Worm (Caenorhabditis elegans) whole organism, L2 larva: ENCODE results near the gene srh-248.

Experiments used
- C34F6.9 ChIP-seq: fragments of 150-350 bp; optimal IDR thresholded peaks from 2 replicates; lab custom pipeline; 2014; ENCODE audit warnings: missing biosample characterization, missing genetic modification characterization
- F13H6.1 ChIP-seq: sonication (generic microtip); optimal IDR thresholded peaks from 2 replicates; lab custom pipeline; 2016; ENCODE audit warnings: missing genetic modification characterization, missing compliant biosample characterization
- R02D3.7 ChIP-seq: fragments of 150-350 bp; optimal IDR thresholded peaks from 2 replicates; lab custom pipeline; 2014; ENCODE audit warnings: missing biosample characterization, missing genetic modification characterization
- ZK546.5 ChIP-seq: sonication (generic microtip); optimal IDR thresholded peaks from 2 replicates; lab custom pipeline; 2017; ENCODE audit warnings: missing biosample characterization, missing genetic modification characterization
- alr-1 ChIP-seq: fragments of 150-350 bp; optimal IDR thresholded peaks from 2 replicates; lab custom pipeline; 2014; ENCODE audit warnings: missing biosample characterization, missing genetic modification characterization
- aly-2 ChIP-seq: fragments of 150-350 bp; optimal IDR thresholded peaks from 2 replicates; lab custom pipeline; 2014; ENCODE audit warnings: missing biosample characterization, missing genetic modification characterization
- ama-1 ChIP-seq: fragments of 150-350 bp; optimal IDR thresholded peaks from 2 replicates; lab custom pipeline; 2018; ENCODE audit warnings: inconsistent platforms
- blmp-1 ChIP-seq: sonication (generic microtip); optimal IDR thresholded peaks from 2 replicates; lab custom pipeline; 2017; ENCODE audit warnings: missing genetic modification characterization, mild to moderate bottlenecking, missing compliant biosample characterization, antibody characterized with exemption, moderate library complexity; ENCODE audit not compliant: insufficient read depth
- ceh-16 ChIP-seq: fragments of 150-350 bp; optimal IDR thresholded peaks from 2 replicates; lab custom pipeline; 2014; ENCODE audit warnings: missing biosample characterization, missing genetic modification characterization
- ceh-82 ChIP-seq: fragments of 150-350 bp; optimal IDR thresholded peaks from 2 replicates; lab custom pipeline; 2014; ENCODE audit warnings: missing biosample characterization, missing genetic modification characterization
- crh-2 ChIP-seq: sonication (generic microtip); optimal IDR thresholded peaks from 2 replicates; lab custom pipeline; 2017; ENCODE audit warnings: missing biosample characterization, missing genetic modification characterization
- dmd-4 ChIP-seq: sonication (generic microtip); optimal IDR thresholded peaks from 2 replicates; lab custom pipeline; 2017; ENCODE audit warnings: missing biosample characterization, missing genetic modification characterization
- egl-27 ChIP-seq: sonication (generic microtip); optimal IDR thresholded peaks from 3 replicates; lab custom pipeline; 2017; ENCODE audit warnings: missing biosample characterization, missing genetic modification reagents, missing genetic modification characterization
- elt-1 ChIP-seq: fragments of 150-350 bp; optimal IDR thresholded peaks from 2 replicates; lab custom pipeline; 2014; ENCODE audit warnings: missing biosample characterization, missing genetic modification characterization
- elt-3 ChIP-seq: sonication (generic microtip); optimal IDR thresholded peaks from 2 replicates; lab custom pipeline; 2017; ENCODE audit warnings: missing biosample characterization, missing genetic modification characterization
- fos-1 ChIP-seq: fragments of 150-350 bp; optimal IDR thresholded peaks from 2 replicates; lab custom pipeline; 2014; ENCODE audit warnings: missing biosample characterization, missing genetic modification characterization
- gmeb-1 ChIP-seq: fragments of 150-350 bp; optimal IDR thresholded peaks from 2 replicates; lab custom pipeline; 2014; ENCODE audit warnings: missing biosample characterization, missing genetic modification characterization
- lin-11 ChIP-seq: fragments of 150-350 bp; sonication (generic microtip); optimal IDR thresholded peaks from 2 replicates; lab custom pipeline; 2014; ENCODE audit warnings: missing biosample characterization, missing genetic modification characterization, inconsistent platforms, mixed read lengths
- lin-13 ChIP-seq: fragments of 150-350 bp; optimal IDR thresholded peaks from 2 replicates; lab custom pipeline; 2014; ENCODE audit warnings: missing biosample characterization, missing genetic modification reagents, missing genetic modification characterization
- mab-5 ChIP-seq: fragments of 150-350 bp; optimal IDR thresholded peaks from 2 replicates; lab custom pipeline; 2014; ENCODE audit warnings: missing biosample characterization, missing genetic modification characterization
- mbf-1 ChIP-seq: sonication (generic microtip); optimal IDR thresholded peaks from 2 replicates; lab custom pipeline; 2017; ENCODE audit warnings: missing biosample characterization, missing genetic modification characterization
- mdl-1 ChIP-seq, 2 experiments: fragments of 150-350 bp in 1 of 2; sonication (generic microtip) in 1 of 2; optimal IDR thresholded peaks; 2 replicates each; lab custom pipeline; 2017; ENCODE audit warnings: missing biosample characterization in 2 of 2, missing genetic modification characterization in 2 of 2
- nhr-10 ChIP-seq: sonication (generic microtip); optimal IDR thresholded peaks from 2 replicates; lab custom pipeline; 2017; ENCODE audit warnings: missing biosample characterization, missing genetic modification characterization
- nhr-11 ChIP-seq: fragments of 150-350 bp; optimal IDR thresholded peaks from 2 replicates; lab custom pipeline; 2014; ENCODE audit warnings: missing biosample characterization, missing genetic modification characterization
- nhr-12 ChIP-seq: fragments of 150-350 bp; optimal IDR thresholded peaks from 2 replicates; lab custom pipeline; 2014; ENCODE audit warnings: missing biosample characterization, missing genetic modification characterization
- nhr-129 ChIP-seq: fragments of 150-350 bp; optimal IDR thresholded peaks from 2 replicates; lab custom pipeline; 2014; ENCODE audit warnings: missing biosample characterization, missing genetic modification characterization
- nhr-237 ChIP-seq: fragments of 150-350 bp; optimal IDR thresholded peaks from 2 replicates; lab custom pipeline; 2014; ENCODE audit warnings: missing biosample characterization, missing genetic modification characterization
- nhr-25 ChIP-seq: fragments of 150-350 bp; sonication (generic microtip); optimal IDR thresholded peaks from 3 replicates; lab custom pipeline; 2014; ENCODE audit warnings: missing biosample characterization, missing genetic modification characterization
- nhr-6 ChIP-seq: fragments of 150-350 bp; optimal IDR thresholded peaks from 2 replicates; lab custom pipeline; 2014; ENCODE audit warnings: missing biosample characterization, missing genetic modification characterization
- peb-1 ChIP-seq: fragments of 150-350 bp; optimal IDR thresholded peaks from 2 replicates; lab custom pipeline; 2014; ENCODE audit warnings: missing biosample characterization, missing genetic modification characterization
- skn-1 ChIP-seq: sonication (generic microtip); optimal IDR thresholded peaks from 2 replicates; lab custom pipeline; 2017; ENCODE audit warnings: missing biosample characterization, missing genetic modification characterization
- sma-9 ChIP-seq, 2 experiments: fragments of 150-350 bp in 1 of 2; sonication (generic microtip) in 1 of 2; optimal IDR thresholded peaks; 2 replicates each; lab custom pipeline; 2014 to 2016; ENCODE audit warnings: missing genetic modification characterization in 2 of 2, mild to moderate bottlenecking in 1 of 2, missing biosample characterization in 1 of 2, missing compliant biosample characterization in 1 of 2, missing genetic modification reagents in 1 of 2, moderate library complexity in 1 of 2
- snpc-4 ChIP-seq: fragments of 150-350 bp; optimal IDR thresholded peaks from 2 replicates; lab custom pipeline; 2014; ENCODE audit warnings: missing biosample characterization, missing genetic modification characterization
- unc-55 ChIP-seq: fragments of 150-350 bp; sonication (generic microtip); optimal IDR thresholded peaks from 3 replicates; lab custom pipeline; 2014; ENCODE audit warnings: missing biosample characterization, missing genetic modification reagents, missing genetic modification characterization
- unc-62 ChIP-seq: fragments of 150-350 bp; optimal IDR thresholded peaks from 2 replicates; lab custom pipeline; 2014; ENCODE audit warnings: missing biosample characterization, missing genetic modification reagents, missing genetic modification characterization
- ztf-1 ChIP-seq: fragments of 200-800 bp; sonication (Bioruptor generic); conservative IDR thresholded peaks from 2 replicates; pipeline ENCODE4 v1.3.6; 2022; ENCODE audit warnings: missing genetic modification characterization, missing compliant biosample characterization
- ztf-11 ChIP-seq: sonication (generic microtip); optimal IDR thresholded peaks from 2 replicates; lab custom pipeline; 2017; ENCODE audit warnings: missing biosample characterization, missing genetic modification characterization
- ztf-4 ChIP-seq: fragments of 150-350 bp; optimal IDR thresholded peaks from 2 replicates; lab custom pipeline; 2014; ENCODE audit warnings: missing biosample characterization, missing genetic modification characterization

Gene srh-248

DNA sequence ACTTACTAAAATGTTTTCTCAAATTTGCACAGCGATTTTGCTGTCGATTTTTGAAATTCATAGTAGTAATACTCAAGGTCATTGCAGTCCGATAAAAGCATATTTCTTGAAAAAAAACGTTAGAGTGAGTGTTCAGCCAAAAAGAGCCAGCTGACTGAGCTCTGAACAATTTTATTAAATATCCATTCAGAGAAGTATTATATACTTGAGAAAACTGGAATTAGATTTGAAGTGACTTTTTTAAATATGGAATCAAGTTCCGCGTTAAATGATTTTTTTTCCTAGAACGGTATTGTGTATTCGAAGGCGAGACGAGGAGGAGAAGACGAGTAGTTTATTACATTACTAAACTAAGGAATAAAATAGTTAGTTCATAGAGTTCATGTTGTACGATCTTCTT, 36.2 kb upstream of the srh-248 start, which contains the start of gene srw-121:
Gene srw-121 (minus strand): TSS at position 101 of the 400 bp plus-strand sequence.
- TF ChIP-seq egl-27 (tag; lab: Kevin White, UChicago) (no peak), blmp-1 (tag; lab: Kevin White, UChicago) (no peak), nhr-11 (tag; lab: Kevin White, UChicago) (no peak), crh-2 (tag; lab: Kevin White, UChicago) (no peak), fos-1 (tag; lab: Kevin White, UChicago) (no peak)

DNA sequence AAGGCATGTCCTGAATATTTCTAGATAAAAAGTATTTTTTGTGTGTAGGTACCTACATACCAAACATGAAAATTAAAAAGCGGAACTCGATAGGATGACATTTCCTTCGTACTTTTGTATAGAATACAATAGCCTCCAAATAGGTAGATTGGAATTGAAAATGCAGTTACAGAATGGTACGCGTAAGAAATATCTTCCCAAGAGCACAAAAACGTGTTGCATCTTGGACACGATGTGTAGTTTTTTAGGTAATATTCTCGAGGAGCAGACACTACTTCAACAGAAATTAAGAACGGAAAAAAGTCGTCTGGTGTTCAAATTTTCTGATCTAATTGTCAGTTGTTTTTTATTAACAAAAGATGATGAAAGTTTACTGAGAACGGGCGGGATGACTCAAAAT, 32.2 kb upstream of the srh-248 start, which contains the start of gene srh-85:
Gene srh-85 (minus strand): TSS at position 101 of the 400 bp plus-strand sequence.
- no peak for TF ChIP-seq gmeb-1
- TF ChIP-seq aly-2: no peak
- TF ChIP-seq mab-5: no peak
- TF ChIP-seq F13H6.1 (tag; lab: Kevin White, UChicago): no peak
- TF ChIP-seq, all 48 proteins: peak for 0

DNA sequence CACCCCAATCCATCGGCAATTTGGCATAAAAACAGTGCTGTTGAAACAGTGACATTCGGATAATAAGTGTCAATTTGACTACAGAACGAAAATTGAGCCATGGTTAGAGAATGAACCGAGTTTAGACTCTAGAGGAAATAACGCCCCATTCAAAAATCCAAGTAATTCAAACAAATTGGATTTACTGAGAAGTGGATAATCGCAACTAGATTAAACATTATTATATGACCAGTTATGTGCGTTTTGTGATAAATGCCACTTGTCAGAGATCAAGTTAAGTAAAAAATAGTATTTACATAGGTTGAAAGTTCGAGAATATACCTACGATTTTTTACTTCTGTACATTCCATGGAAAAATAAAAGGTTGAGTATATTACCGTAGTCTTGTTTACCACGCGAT, 30.1 kb upstream of the srh-248 start, which contains the start of gene srw-139:
Gene srw-139 (minus strand): TSS at position 101 of the 400 bp plus-strand sequence.
- no peak for TF ChIP-seq crh-2 (tag; lab: Kevin White, UChicago)
- no peak for TF ChIP-seq ztf-1
- TF ChIP-seq lin-11 (tag; lab: Kevin White, UChicago): no peak
- TF ChIP-seq ztf-4 (tag; lab: Kevin White, UChicago): no peak
- TF ChIP-seq mbf-1: no peak
- TF ChIP-seq mab-5: no peak
- no peak for TF ChIP-seq nhr-129 (tag; lab: Kevin White, UChicago)
- no peak for TF ChIP-seq ztf-11 (tag; lab: Kevin White, UChicago)

DNA sequence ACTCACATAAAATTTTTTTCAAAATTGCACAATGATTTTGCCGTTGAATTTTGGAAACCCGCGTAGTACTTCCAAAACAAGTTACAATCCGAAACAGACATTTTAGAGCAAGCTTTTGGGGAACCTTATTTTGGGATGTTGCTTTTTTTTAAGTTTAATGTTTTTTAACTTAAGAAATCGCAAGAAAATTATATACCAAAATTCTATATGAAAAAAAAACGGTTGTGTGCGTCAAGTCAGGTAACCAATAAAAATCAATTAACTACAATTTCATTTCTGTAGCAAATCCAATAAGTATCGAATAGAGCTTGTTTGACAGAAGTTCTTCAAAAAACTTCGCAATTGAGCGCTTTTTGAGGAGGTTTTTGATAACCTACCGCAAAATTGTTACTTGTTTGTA, 28.1 kb upstream of the srh-248 start, which contains the start of gene srw-117:
Gene srw-117 (minus strand): TSS at position 101 of the 400 bp plus-strand sequence.
- TF ChIP-seq ceh-16 (tag; lab: Kevin White, UChicago) (no peak), unc-62 (GFP tag; lab: Kevin White, UChicago) (no peak), unc-55 (GFP tag; lab: Kevin White, UChicago) (no peak), elt-3 (tag; lab: Kevin White, UChicago) (no peak), mdl-1 (tag; optimal IDR thresholded peaks at IDR 0.05; lab: Kevin White, UChicago) (no peak), ztf-1 (no peak), mab-5 (no peak), nhr-25 (tag; lab: Kevin White, UChicago) (no peak), dmd-4 (tag; lab: Kevin White, UChicago) (no peak), F13H6.1 (tag; lab: Kevin White, UChicago) (no peak), nhr-237 (tag; lab: Kevin White, UChicago) (no peak), R02D3.7 (tag; lab: Kevin White, UChicago) (no peak), nhr-6 (no peak), ceh-82 (tag; lab: Kevin White, UChicago) (no peak), ZK546.5 (tag; lab: Kevin White, UChicago) (no peak), gmeb-1 (no peak), crh-2 (tag; lab: Kevin White, UChicago) (no peak), mbf-1 (no peak), alr-1 (tag; lab: Kevin White, UChicago) (no peak)

DNA sequence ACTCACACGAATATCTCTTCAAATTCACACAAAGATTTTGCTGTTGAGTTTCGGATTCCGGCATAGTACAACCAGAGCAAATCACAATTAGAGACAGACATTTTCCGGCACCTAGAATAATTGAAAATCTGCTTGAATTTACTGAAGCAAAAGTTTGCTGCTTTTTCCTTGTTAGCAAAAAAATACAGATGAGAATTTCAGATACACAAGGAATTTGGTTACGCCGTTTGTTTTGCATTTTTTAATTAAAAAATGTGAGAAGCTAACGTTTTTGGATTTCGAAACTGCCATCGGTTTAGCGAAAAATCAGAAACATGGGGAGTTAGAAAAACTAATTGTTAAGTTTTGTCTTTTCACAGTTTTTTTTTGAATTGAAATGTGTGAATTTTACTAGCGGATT, 24.7 kb upstream of the srh-248 start, which contains the start of gene srw-118:
Gene srw-118 (minus strand): TSS at position 101 of the 400 bp plus-strand sequence.
- TF ChIP-seq ceh-82 (tag; lab: Kevin White, UChicago) (no peak), alr-1 (tag; lab: Kevin White, UChicago) (no peak), nhr-11 (tag; lab: Kevin White, UChicago) (no peak), mdl-1 (tag; optimal IDR thresholded peaks at IDR 0.05; lab: Kevin White, UChicago) (no peak), nhr-25 (tag; lab: Kevin White, UChicago) (no peak), nhr-12 (no peak), elt-1 (tag; lab: Kevin White, UChicago) (no peak), F13H6.1 (tag; lab: Kevin White, UChicago) (no peak), ama-1 (lab: Kevin White, UChicago) (no peak)
- TF ChIP-seq, all 48 proteins: peak for 0

DNA sequence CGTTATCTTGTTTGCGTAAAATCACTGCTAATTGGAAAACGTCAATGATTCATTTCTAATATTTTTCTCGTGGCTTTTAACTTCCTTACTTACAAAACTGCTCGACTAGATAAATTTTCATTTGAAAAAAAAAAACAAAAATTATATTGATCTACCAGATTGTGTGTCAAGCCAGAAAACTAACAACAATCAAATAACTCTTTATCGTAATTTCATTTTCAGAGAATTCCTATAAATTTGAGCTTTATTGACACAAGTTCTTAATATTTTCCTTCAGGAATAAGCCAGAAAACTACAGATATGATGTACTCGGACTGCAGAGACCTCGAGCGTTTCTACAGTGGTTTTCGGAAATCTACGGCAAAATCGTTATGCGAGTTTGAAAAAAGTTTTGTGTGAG, 21.0 kb upstream of the srh-248 start, which contains the start of gene srw-124:
Gene srw-124 (plus strand): TSS at position 301 of the 400 bp plus-strand sequence.
- TF ChIP-seq sma-9 (GFP tag; optimal IDR thresholded peaks at IDR 0.05; lab: Kevin White, UChicago) (no peak), sma-9 (tag; optimal IDR thresholded peaks at IDR 0.05; lab: Kevin White, UChicago) (no peak), peb-1 (tag; lab: Kevin White, UChicago) (no peak), F13H6.1 (tag; lab: Kevin White, UChicago) (no peak), lin-13 (GFP tag; lab: Kevin White, UChicago) (no peak), egl-27 (tag; lab: Kevin White, UChicago) (no peak), skn-1 (tag; lab: Kevin White, UChicago) (no peak), snpc-4 (no peak), mdl-1 (tag; optimal IDR thresholded peaks at IDR 0.05; lab: Kevin White, UChicago) (no peak), nhr-237 (tag; lab: Kevin White, UChicago) (no peak), nhr-10 (no peak), C34F6.9 (no peak)
